Fruit fly (Drosophila melanogaster) whole organism, prepupa: ENCODE results near the gene Uros2.

Experiments
- Blimp-1 ChIP-seq: fragments of 200-800 bp; sonication (Bioruptor generic); optimal IDR thresholded peaks from 3 replicates; lab custom pipeline; 2017; ENCODE audit warnings: missing biosample characterization, missing genetic modification characterization, mild to moderate bottlenecking, moderate library complexity, missing genetic modification reagents
- CG10631 ChIP-seq: fragments of 200-800 bp; sonication (Bioruptor generic); optimal IDR thresholded peaks from 2 replicates; lab custom pipeline; 2016; ENCODE audit warnings: missing biosample characterization, missing genetic modification characterization
- CG10669 ChIP-seq: fragments of 200-800 bp; sonication (Bioruptor generic); optimal IDR thresholded peaks from 3 replicates; lab custom pipeline; 2018; ENCODE audit warnings: missing biosample characterization, mild to moderate bottlenecking, missing genetic modification characterization, moderate library complexity
- CG11294 ChIP-seq: fragments of 200-800 bp; sonication (Bioruptor generic); IDR thresholded peaks from 2 replicates; pipeline ENCODE4 v1.3.6; 2022; ENCODE audit warnings: missing biosample characterization, missing genetic modification characterization
- CG11762 ChIP-seq: fragments of 200-800 bp; sonication (Bioruptor generic); optimal IDR thresholded peaks from 3 replicates; lab custom pipeline; 2016; ENCODE audit warnings: missing biosample characterization, missing genetic modification characterization; ENCODE audit not compliant: insufficient read depth
- CG15336 ChIP-seq: fragments of 200-800 bp; sonication (Bioruptor generic); IDR thresholded peaks from 2 replicates; pipeline ENCODE4 v1.3.6; 2022; ENCODE audit warnings: missing biosample characterization, missing genetic modification characterization
- CG1621 ChIP-seq: fragments of 200-800 bp; sonication (Bioruptor generic); optimal IDR thresholded peaks from 3 replicates; lab custom pipeline; 2018; ENCODE audit warnings: missing biosample characterization, mild to moderate bottlenecking, missing genetic modification characterization
- CG3032 ChIP-seq: fragments of 200-800 bp; optimal IDR thresholded peaks from 2 replicates; lab custom pipeline; 2019; ENCODE audit warnings: missing biosample characterization, mild to moderate bottlenecking, missing genetic modification characterization, moderate library complexity
- CG32006 ChIP-seq: fragments of 200-800 bp; sonication (Bioruptor generic); optimal IDR thresholded peaks from 3 replicates; lab custom pipeline; 2017; ENCODE audit warnings: missing biosample characterization, mild to moderate bottlenecking, missing genetic modification characterization
- CG3919 ChIP-seq: fragments of 200-800 bp; sonication (Bioruptor generic); optimal IDR thresholded peaks from 3 replicates; lab custom pipeline; 2016; ENCODE audit warnings: missing biosample characterization, missing genetic modification characterization
- CG4318 ChIP-seq: fragments of 200-800 bp; sonication (Bioruptor generic); optimal IDR thresholded peaks from 3 replicates; lab custom pipeline; 2017; ENCODE audit warnings: missing biosample characterization, mild to moderate bottlenecking, missing genetic modification characterization
- CG6276 ChIP-seq: fragments of 200-800 bp; sonication (Bioruptor generic); optimal IDR thresholded peaks from 2 replicates; lab custom pipeline; 2017; ENCODE audit warnings: missing biosample characterization, mild to moderate bottlenecking, missing genetic modification characterization
- CG6792 ChIP-seq: fragments of 200-800 bp; sonication (Bioruptor generic); optimal IDR thresholded peaks from 3 replicates; lab custom pipeline; 2016; ENCODE audit warnings: missing biosample characterization, missing genetic modification characterization
- CG6808 ChIP-seq: fragments of 200-800 bp; sonication (Bioruptor generic); optimal IDR thresholded peaks from 3 replicates; lab custom pipeline; 2017; ENCODE audit warnings: missing biosample characterization, missing genetic modification characterization, mild to moderate bottlenecking, moderate library complexity, missing genetic modification reagents
- CG6854 ChIP-seq: fragments of 200-800 bp; sonication (Bioruptor generic); optimal IDR thresholded peaks from 2 replicates; lab custom pipeline; 2017; ENCODE audit warnings: missing biosample characterization, mild to moderate bottlenecking, missing genetic modification characterization
- CG7368 ChIP-seq: fragments of 200-800 bp; sonication (Bioruptor generic); optimal IDR thresholded peaks from 3 replicates; lab custom pipeline; 2016; ENCODE audit warnings: missing biosample characterization, missing genetic modification characterization
- CG8119 ChIP-seq: fragments of 200-800 bp; sonication (Bioruptor generic); IDR thresholded peaks from 3 replicates; pipeline ENCODE4 v1.3.6; 2022; ENCODE audit warnings: missing biosample characterization, missing genetic modification characterization
- CG8319 ChIP-seq: fragments of 200-800 bp; sonication (Bioruptor generic); optimal IDR thresholded peaks from 3 replicates; lab custom pipeline; 2016; ENCODE audit warnings: missing biosample characterization, missing genetic modification characterization
- CG9139 ChIP-seq: fragments of 200-800 bp; sonication (Bioruptor generic); optimal IDR thresholded peaks from 3 replicates; lab custom pipeline; 2017; ENCODE audit warnings: missing biosample characterization, mild to moderate bottlenecking, missing genetic modification characterization
- Eip78C ChIP-seq: fragments of 200-800 bp; sonication (Bioruptor generic); peaks from one replicate; lab custom pipeline; 2016; ENCODE audit warnings: missing biosample characterization, missing genetic modification characterization
- Eip93F ChIP-seq: fragments of 200-800 bp; sonication (Bioruptor generic); optimal IDR thresholded peaks from 2 replicates; lab custom pipeline; 2016; ENCODE audit warnings: missing biosample characterization, mild to moderate bottlenecking, missing genetic modification characterization
- Ets21C ChIP-seq: fragments of 200-800 bp; sonication (Bioruptor generic); optimal IDR thresholded peaks from 3 replicates; lab custom pipeline; 2016; ENCODE audit warnings: missing biosample characterization, missing genetic modification characterization
- Ets96B ChIP-seq: fragments of 200-800 bp; optimal IDR thresholded peaks from 2 replicates; lab custom pipeline; 2019; ENCODE audit warnings: missing biosample characterization, mild to moderate bottlenecking, missing genetic modification characterization, moderate library complexity
- Gug ChIP-seq: fragments of 200-800 bp; sonication (Bioruptor generic); IDR thresholded peaks from 2 replicates; pipeline ENCODE4 v1.3.6; 2022; ENCODE audit warnings: missing biosample characterization, missing genetic modification characterization
- Hr38 ChIP-seq: sonication (Bioruptor generic); optimal IDR thresholded peaks from 2 replicates; lab custom pipeline; 2016; ENCODE audit warnings: missing biosample characterization, missing genetic modification characterization
- Hr39 ChIP-seq: fragments of 200-800 bp; sonication (Bioruptor generic); optimal IDR thresholded peaks from 2 replicates; lab custom pipeline; 2016; ENCODE audit warnings: missing biosample characterization, missing genetic modification characterization
- Hr4 ChIP-seq: fragments of 200-800 bp; sonication (Bioruptor generic); optimal IDR thresholded peaks from 3 replicates; lab custom pipeline; 2016; ENCODE audit warnings: missing biosample characterization, missing genetic modification characterization
- Lpt ChIP-seq: fragments of 200-800 bp; sonication (Bioruptor generic); optimal IDR thresholded peaks from 3 replicates; lab custom pipeline; 2016; ENCODE audit warnings: missing biosample characterization, missing genetic modification characterization
- Met ChIP-seq: fragments of 200-800 bp; sonication (Bioruptor generic); optimal IDR thresholded peaks from 3 replicates; lab custom pipeline; 2016; ENCODE audit warnings: missing biosample characterization, missing genetic modification characterization
- OdsH ChIP-seq: fragments of 200-800 bp; sonication (Bioruptor generic); optimal IDR thresholded peaks from 3 replicates; lab custom pipeline; 2016; ENCODE audit warnings: missing biosample characterization, missing genetic modification characterization
- Smox ChIP-seq: fragments of 200-800 bp; sonication (Bioruptor generic); optimal IDR thresholded peaks from 3 replicates; lab custom pipeline; 2016; ENCODE audit warnings: missing biosample characterization, missing genetic modification characterization
- Sox102F ChIP-seq: fragments of 200-800 bp; sonication (Bioruptor generic); optimal IDR thresholded peaks from 2 replicates; lab custom pipeline; 2016; ENCODE audit warnings: missing biosample characterization, mild to moderate bottlenecking, missing genetic modification characterization
- Sox14 ChIP-seq: fragments of 200-800 bp; sonication (Bioruptor generic); optimal IDR thresholded peaks from 3 replicates; lab custom pipeline; 2016; ENCODE audit warnings: missing biosample characterization, missing genetic modification characterization
- Sox15 ChIP-seq: fragments of 200-800 bp; sonication (Bioruptor generic); optimal IDR thresholded peaks from 3 replicates; lab custom pipeline; 2016; ENCODE audit warnings: missing biosample characterization, missing genetic modification characterization
- acj6 ChIP-seq: fragments of 200-800 bp; sonication (Bioruptor generic); optimal IDR thresholded peaks from 3 replicates; lab custom pipeline; 2016; ENCODE audit warnings: missing biosample characterization, missing genetic modification characterization
- cyc ChIP-seq: fragments of 200-800 bp; sonication (Bioruptor generic); optimal IDR thresholded peaks from 3 replicates; lab custom pipeline; 2016; ENCODE audit warnings: missing biosample characterization, missing genetic modification characterization
- dac ChIP-seq: fragments of 200-800 bp; sonication (Bioruptor generic); optimal IDR thresholded peaks from 2 replicates; lab custom pipeline; 2017; ENCODE audit warnings: missing biosample characterization, mild to moderate bottlenecking, missing genetic modification characterization
- eg ChIP-seq: fragments of 200-800 bp; sonication (Bioruptor generic); IDR thresholded peaks from 3 replicates; pipeline ENCODE4 v1.3.6; 2022; ENCODE audit warnings: missing biosample characterization, missing genetic modification characterization
- esn ChIP-seq: fragments of 200-800 bp; sonication (Bioruptor generic); optimal IDR thresholded peaks from 2 replicates; lab custom pipeline; 2016; ENCODE audit warnings: missing biosample characterization, mild to moderate bottlenecking, missing genetic modification characterization, moderate library complexity
- fd59A ChIP-seq: fragments of 200-800 bp; sonication (Bioruptor generic); optimal IDR thresholded peaks from 2 replicates; lab custom pipeline; 2017; ENCODE audit warnings: missing biosample characterization, mild to moderate bottlenecking, missing genetic modification characterization, missing genetic modification reagents
- fd85E ChIP-seq: fragments of 200-800 bp; sonication (Bioruptor generic); optimal IDR thresholded peaks from 3 replicates; lab custom pipeline; 2016; ENCODE audit warnings: missing biosample characterization, missing genetic modification characterization
- net ChIP-seq: fragments of 200-800 bp; sonication (Bioruptor generic); optimal IDR thresholded peaks from 3 replicates; lab custom pipeline; 2016; ENCODE audit warnings: missing biosample characterization, missing genetic modification characterization
- pdm3 ChIP-seq: fragments of 200-800 bp; sonication (Bioruptor generic); optimal IDR thresholded peaks from 3 replicates; lab custom pipeline; 2016; ENCODE audit warnings: missing biosample characterization, missing genetic modification characterization
- salr ChIP-seq, 2 experiments: fragments of 200-800 bp; sonication (Bioruptor generic); optimal IDR thresholded peaks; 3 replicates each; lab custom pipeline; 2016 to 2018; ENCODE audit warnings: missing biosample characterization in 2 of 2, missing genetic modification characterization in 2 of 2, mild to moderate bottlenecking in 1 of 2
- spab ChIP-seq: fragments of 200-800 bp; sonication (Bioruptor generic); optimal IDR thresholded peaks from 2 replicates; lab custom pipeline; 2017; ENCODE audit warnings: missing biosample characterization, mild to moderate bottlenecking, missing genetic modification characterization, missing genetic modification reagents
- ss ChIP-seq, 2 experiments: fragments of 200-800 bp; sonication (Bioruptor generic); optimal IDR thresholded peaks; 2 replicates in 1 of 2; 3 replicates in 1 of 2; lab custom pipeline; 2017 to 2018; ENCODE audit warnings: mild to moderate bottlenecking in 2 of 2, missing biosample characterization in 2 of 2, missing genetic modification characterization in 2 of 2, moderate library complexity in 1 of 2
- svp ChIP-seq: fragments of 200-800 bp; sonication (Bioruptor generic); peaks from one replicate; lab custom pipeline; 2016; ENCODE audit warnings: missing biosample characterization, missing genetic modification characterization
- topi ChIP-seq: fragments of 200-800 bp; sonication (Bioruptor generic); optimal IDR thresholded peaks from 3 replicates; lab custom pipeline; 2016; ENCODE audit warnings: missing biosample characterization, missing genetic modification characterization
- vri ChIP-seq: fragments of 200-800 bp; sonication (Bioruptor generic); optimal IDR thresholded peaks from 3 replicates; lab custom pipeline; 2016; ENCODE audit warnings: missing biosample characterization, mild to moderate bottlenecking, missing genetic modification characterization

Gene Uros2

DNA sequence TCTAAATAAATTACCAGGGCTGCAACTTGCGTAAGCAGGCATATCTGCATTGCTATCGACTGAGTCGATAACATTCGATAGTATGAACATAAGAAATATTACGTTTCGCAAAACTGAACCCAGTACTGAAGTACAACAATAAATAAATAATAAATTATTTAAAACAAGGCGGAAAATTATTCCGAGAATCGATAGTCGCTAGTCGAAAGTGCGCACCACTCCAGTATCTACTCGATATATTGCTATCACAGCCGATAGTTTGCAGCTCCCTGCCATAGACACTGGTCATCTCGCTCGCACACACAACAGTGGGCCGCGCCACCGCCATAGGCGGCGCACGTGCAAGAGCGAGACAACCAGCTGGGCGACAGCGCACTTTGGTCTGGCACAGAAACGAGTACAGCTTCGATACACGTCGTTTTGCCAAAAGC is 5.1 kb downstream of the Uros2 start, which contains the start of gene nsl1 (continued):
- TF ChIP-seq vri (GFP tag; lab: Kevin White, UChicago), result peak; percentile 31
- peak; percentile 43 for TF ChIP-seq CG6808 (GFP tag; lab: Kevin White, UChicago)
- TF ChIP-seq CG1621 (tag; lab: Kevin White, UChicago), result peak; percentile 69
- no peak for TF ChIP-seq CG8319
- TF ChIP-seq Lpt, result no peak
- no peak for TF ChIP-seq CG11294
- TF ChIP-seq Hr38 (GFP tag; lab: Kevin White, UChicago), result no peak
- peak; percentile 74 for TF ChIP-seq Eip78C (GFP tag; lab: Kevin White, UChicago)
- TF ChIP-seq, all 60 proteins: peak for 29

DNA sequence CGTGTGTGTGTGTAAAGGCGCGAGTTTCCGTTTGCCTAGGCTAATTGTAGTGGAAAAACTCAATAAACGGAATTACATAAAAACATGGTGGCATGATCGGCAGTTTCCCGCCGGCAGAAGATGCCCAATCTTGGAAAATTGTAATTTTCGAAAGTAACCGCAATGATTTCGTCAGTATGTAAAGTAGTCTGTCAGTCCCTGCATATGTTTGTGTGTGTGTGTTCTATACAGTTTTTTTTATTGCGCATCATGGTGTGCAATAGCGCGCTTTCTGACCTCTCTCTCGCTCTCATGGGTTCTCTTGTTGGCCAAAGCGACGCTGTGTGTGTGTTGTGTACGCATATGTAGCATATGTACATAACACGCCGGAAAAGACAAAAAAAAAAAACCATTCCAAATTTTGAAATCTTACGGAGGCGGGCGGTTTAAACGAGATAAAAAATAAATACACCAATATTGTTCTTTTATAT is 6.0 kb downstream of the Uros2 start:
- TF ChIP-seq acj6 (peak; percentile 9), Ets96B (tag; lab: Kevin White, UChicago) (peak; percentile 38), CG10669 (GFP tag; lab: Kevin White, UChicago) (peak; percentile 39), Blimp-1 (GFP tag; lab: Kevin White, UChicago) (no peak), ss (GFP tag; optimal IDR thresholded peaks at IDR 0.05; lab: Kevin White, UChicago) (peak in 1 of 2 experiments; percentile 68), Ets21C (no peak), CG6276 (GFP tag; lab: Kevin White, UChicago) (no peak), cyc (no peak), Smox (GFP tag; lab: Kevin White, UChicago) (no peak), Sox14 (peak; percentile 40), pdm3 (GFP tag; lab: Kevin White, UChicago) (no peak), dac (GFP tag; lab: Kevin White, UChicago) (no peak), Hr39 (no peak), Sox102F (GFP tag; lab: Kevin White, UChicago) (no peak), vri (GFP tag; lab: Kevin White, UChicago) (peak; percentile 61), topi (GFP tag; lab: Kevin White, UChicago) (peak; percentile 18), Hr4 (GFP tag; lab: Kevin White, UChicago) (no peak), esn (GFP tag; lab: Kevin White, UChicago) (peak; percentile 40), salr (GFP tag; optimal IDR thresholded peaks at IDR 0.05; lab: Kevin White, UChicago) (peak in 1 of 2 experiments; percentile 11), Sox15 (no peak), fd59A (no peak), CG6792 (GFP tag; lab: Kevin White, UChicago) (peak; percentile 14), Eip93F (no peak), CG10631 (no peak), svp (GFP tag; lab: Kevin White, UChicago) (no peak), CG8319 (no peak), CG6808 (GFP tag; lab: Kevin White, UChicago) (peak; percentile 33), CG9139 (no peak), Gug (GFP tag; lab: Robert Waterston, UW) (no peak), CG1621 (tag; lab: Kevin White, UChicago) (peak; percentile 68), CG8119 (0 out of 3 replicates have a peak, but pooled peaks have one; percentile 14), CG6854 (GFP tag; lab: Kevin White, UChicago) (peak; percentile 47), CG11762 (no peak), net (GFP tag; lab: Kevin White, UChicago) (peak; percentile 28), CG15336 (GFP tag; lab: Robert Waterston, UW) (peak; percentile 35; the same call in 1 of the 2 replicates), CG3032 (tag; lab: Kevin White, UChicago) (no peak), Met (GFP tag; lab: Kevin White, UChicago) (no peak), CG11294 (no peak), Eip78C (GFP tag; lab: Kevin White, UChicago) (peak; percentile 73), spab (no peak), OdsH (GFP tag; lab: Kevin White, UChicago) (no peak), CG4318 (GFP tag; lab: Kevin White, UChicago) (no peak), Hr38 (GFP tag; lab: Kevin White, UChicago) (no peak), CG32006 (no peak), fd85E (no peak), CG7368 (no peak), eg (GFP tag; lab: Robert Waterston, UW) (no peak; the same call in 2 of the 3 replicates), CG3919 (peak; percentile 47)
